Worm (Caenorhabditis elegans): Measurements from ENCODE around the gene C56G2.9.

Gene C56G2.9

DNA sequence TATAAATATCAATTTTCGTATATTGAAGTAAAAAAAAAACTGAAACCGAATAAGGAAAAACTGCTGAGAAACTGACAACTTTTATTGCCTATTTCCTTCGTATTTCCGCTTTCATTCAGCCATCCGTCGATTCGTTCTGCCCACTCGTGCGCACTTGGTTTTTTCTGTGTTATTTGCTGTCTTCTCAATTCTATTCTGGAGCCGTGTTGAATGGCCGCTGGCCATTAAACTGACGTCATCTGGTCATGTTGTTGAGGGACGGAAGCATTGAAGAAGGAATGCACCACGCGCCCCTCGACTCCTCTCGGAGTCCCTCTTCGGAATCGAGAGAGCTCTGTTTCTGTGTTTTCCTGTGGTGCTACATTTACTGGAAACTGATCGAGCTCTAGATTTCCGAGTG lies 5.4 kb upstream of the C56G2.9 start:
- TF ChIP-seq bed-3 (GFP tag; optimal IDR thresholded peaks at IDR 0.05) (no peak), elt-3 (tag; optimal IDR thresholded peaks at IDR 0.05) (no peak), lin-13 (tag; optimal IDR thresholded peaks at IDR 0.05) (no peak)

DNA sequence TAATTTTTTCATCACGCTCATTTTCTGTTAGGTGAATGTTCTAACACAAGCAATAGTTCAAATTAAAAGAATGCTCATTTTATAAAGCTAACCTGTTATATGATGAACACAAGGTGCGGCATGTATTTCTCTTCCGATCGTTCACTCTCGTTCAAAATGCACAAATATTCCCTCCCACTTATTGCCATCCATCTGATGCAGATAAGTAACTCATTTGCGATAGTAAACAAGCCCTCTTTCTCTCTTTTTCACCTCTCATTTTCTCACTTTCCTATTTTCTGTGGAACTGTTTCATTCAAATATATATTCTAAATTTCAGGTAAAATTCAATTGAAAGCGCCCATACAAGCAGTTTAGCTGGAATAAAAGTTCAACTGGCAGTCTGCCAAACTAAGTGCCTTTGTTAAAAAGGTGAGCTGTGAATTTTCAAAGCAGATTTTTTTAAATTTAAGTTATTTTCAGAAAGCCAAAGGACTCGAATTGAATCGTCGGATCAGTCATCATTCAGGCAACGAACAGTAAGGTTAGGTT lies 2.9 kb upstream of the C56G2.9 start, which contains the start of the genes trmt-10C.2 and C56G2.22:
Gene trmt-10C.2, plus strand, starts transcription at position 314 of the 531 bp plus-strand sequence.
Gene C56G2.22, plus strand, starts transcription at position 481 of the 531 bp plus-strand sequence.
- TF ChIP-seq pha-4 (tag; optimal IDR thresholded peaks at IDR 0.05) (peak; percentile 41), M03D4.4 (tag; optimal IDR thresholded peaks at IDR 0.05) (no peak), elt-1 (tag; optimal IDR thresholded peaks at IDR 0.05; ENCODE audit: borderline replicate concordance, insufficient read depth) (no peak)

ce11 chrIII:6344737-6345136 lies 1.6 kb upstream of the C56G2.9 start:
- TF ChIP-seq nhr-237 (tag; optimal IDR thresholded peaks at IDR 0.05) (peak; percentile 81), elt-3 (tag; optimal IDR thresholded peaks at IDR 0.05) (peak; percentile 18), lsy-2 (tag; optimal IDR thresholded peaks at IDR 0.05) (peak; percentile 96), lin-32 (GFP tag; optimal IDR thresholded peaks at IDR 0.05) (no peak), lin-13 (tag; optimal IDR thresholded peaks at IDR 0.05) (peak; percentile 63), mep-1 (tag; optimal IDR thresholded peaks at IDR 0.05) (peak; percentile 84), mab-5 (tag; optimal IDR thresholded peaks at IDR 0.05) (peak; percentile 20), hlh-1 (tag; optimal IDR thresholded peaks at IDR 0.05) (peak; percentile 55), nhr-12 (tag; optimal IDR thresholded peaks at IDR 0.05) (no peak), tbx-8 (GFP tag; optimal IDR thresholded peaks at IDR 0.05) (no peak), nhr-76 (tag; optimal IDR thresholded peaks at IDR 0.05) (no peak), nhr-2 (tag; optimal IDR thresholded peaks at IDR 0.05) (no peak), ceh-43 (GFP tag; optimal IDR thresholded peaks at IDR 0.05) (no peak), unc-120 (tag; optimal IDR thresholded peaks at IDR 0.05; ENCODE audit: poor library complexity, severe bottlenecking) (peak; percentile 32), unc-62 (GFP tag; optimal IDR thresholded peaks at IDR 0.05) (no peak), pha-4 (tag; optimal IDR thresholded peaks at IDR 0.05) (peak; percentile 70), unc-39 (tag; optimal IDR thresholded peaks at IDR 0.05) (no peak), sptf-1 (tag; optimal IDR thresholded peaks at IDR 0.05) (peak; percentile 61), cnd-1 (tag; optimal IDR thresholded peaks at IDR 0.05) (peak; percentile 71), drap-1 (GFP tag; optimal IDR thresholded peaks at IDR 0.05) (peak; percentile 52), ces-1 (GFP tag; optimal IDR thresholded peaks at IDR 0.05) (peak; percentile 54), bed-3 (GFP tag; optimal IDR thresholded peaks at IDR 0.05) (no peak), snpc-4 (tag; optimal IDR thresholded peaks at IDR 0.05) (no peak), elt-1 (tag; optimal IDR thresholded peaks at IDR 0.05; ENCODE audit: borderline replicate concordance, insufficient read depth) (no peak), ceh-39 (tag; optimal IDR thresholded peaks at IDR 0.05) (peak; percentile 56)

DNA sequence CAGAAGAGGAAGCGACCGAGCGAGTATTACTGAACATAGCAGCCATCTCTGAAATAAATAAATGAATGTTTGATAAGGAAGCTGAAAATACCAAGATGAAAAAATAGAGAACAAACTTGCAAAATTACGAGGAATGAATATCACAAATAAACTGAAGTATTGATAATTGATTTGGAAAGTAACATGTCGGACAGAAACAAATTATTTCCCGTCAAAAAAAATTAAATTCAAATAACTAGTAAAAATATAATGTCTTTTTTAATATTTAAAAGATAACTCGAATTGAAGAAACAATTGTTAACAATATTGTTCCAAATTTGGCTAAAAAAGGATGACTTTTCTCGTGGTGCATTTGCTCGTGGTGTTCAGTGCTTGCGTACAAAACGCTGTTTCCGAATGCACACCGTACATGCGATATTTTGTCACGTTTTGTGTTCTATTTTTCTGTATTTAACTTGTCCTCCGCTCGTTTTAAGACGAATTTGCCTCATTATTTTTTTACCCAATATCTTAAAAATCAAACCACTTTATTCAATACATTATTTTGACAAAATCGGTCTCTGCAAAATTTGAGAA lies 1.2 kb downstream of the C56G2.9 start, which contains the start of gene rpn-13:
Gene rpn-13, minus strand, starts transcription at position 51 of the 576 bp plus-strand sequence.
- TF ChIP-seq lin-13 (tag; optimal IDR thresholded peaks at IDR 0.05) (peak; percentile 31), ceh-83 (GFP tag; optimal IDR thresholded peaks at IDR 0.05) (no peak), pha-4 (tag; optimal IDR thresholded peaks at IDR 0.05) (peak; percentile 10), elt-1 (tag; optimal IDR thresholded peaks at IDR 0.05; ENCODE audit: borderline replicate concordance, insufficient read depth) (no peak), ces-1 (GFP tag; optimal IDR thresholded peaks at IDR 0.05) (peak; percentile 33), M03D4.4 (tag; optimal IDR thresholded peaks at IDR 0.05) (peak; percentile 43), lsy-2 (tag; optimal IDR thresholded peaks at IDR 0.05) (peak; percentile 97), tbx-8 (GFP tag; optimal IDR thresholded peaks at IDR 0.05) (no peak), unc-120 (tag; optimal IDR thresholded peaks at IDR 0.05; ENCODE audit: poor library complexity, severe bottlenecking) (peak; percentile 95), drap-1 (GFP tag; optimal IDR thresholded peaks at IDR 0.05) (peak; percentile 42), ceh-43 (GFP tag; optimal IDR thresholded peaks at IDR 0.05) (peak; percentile 0)

- TF ChIP-seq zip-8 (tag; optimal IDR thresholded peaks at IDR 0.05) (no peak), blmp-1 (tag; optimal IDR thresholded peaks at IDR 0.05) (no peak), mep-1 (tag; optimal IDR thresholded peaks at IDR 0.05) (no peak), sem-2 (GFP tag; optimal IDR thresholded peaks at IDR 0.05) (no peak), drap-1 (GFP tag; optimal IDR thresholded peaks at IDR 0.05) (no peak), nhr-237 (tag; optimal IDR thresholded peaks at IDR 0.05) (no peak), lin-32 (GFP tag; optimal IDR thresholded peaks at IDR 0.05) (no peak), ceh-83 (GFP tag; optimal IDR thresholded peaks at IDR 0.05) (no peak), nhr-76 (tag; optimal IDR thresholded peaks at IDR 0.05) (no peak), unc-39 (tag; optimal IDR thresholded peaks at IDR 0.05) (no peak), pha-4 (tag; optimal IDR thresholded peaks at IDR 0.05) (no peak), ces-1 (GFP tag; optimal IDR thresholded peaks at IDR 0.05) (no peak), mls-2 (tag; optimal IDR thresholded peaks at IDR 0.05) (no peak), M03D4.4 (tag; optimal IDR thresholded peaks at IDR 0.05) (no peak), bed-3 (GFP tag; optimal IDR thresholded peaks at IDR 0.05) (no peak)
Observed at ce11 chrIII:6339919-6340434, 3.2 kb downstream of the C56G2.9 start, which contains the start of gene let-767. Gene let-767 (minus strand): TSS chrIII:6339969.
